Fruit fly (Drosophila melanogaster) whole organism, wandering third instar larva: Measurements from ENCODE around the gene Hira.

Source experiments
- CG9705 ChIP-seq: fragments of 200-800 bp; sonication (Bioruptor generic); optimal IDR thresholded peaks from 2 replicates; lab custom pipeline; 2018; ENCODE audit warnings: missing biosample characterization, mild to moderate bottlenecking, missing genetic modification characterization
- GATAd ChIP-seq: sonication (Bioruptor generic); optimal IDR thresholded peaks from 2 replicates; lab custom pipeline; 2016; ENCODE audit warnings: missing biosample characterization, missing genetic modification characterization
- Hr78 ChIP-seq: fragments of >200 bp; optimal IDR thresholded peaks from 2 replicates; lab custom pipeline; 2017; ENCODE audit warnings: missing biosample characterization, missing genetic modification characterization
- h ChIP-seq: fragments of 200-800 bp; sonication (Bioruptor generic); optimal IDR thresholded peaks from 3 replicates; lab custom pipeline; 2016; ENCODE audit warnings: missing biosample characterization, mild to moderate bottlenecking, missing genetic modification characterization
- pan ChIP-seq: fragments of >200 bp; optimal IDR thresholded peaks from 2 replicates; lab custom pipeline; 2017

- no peak for TF ChIP-seq GATAd
- TF ChIP-seq pan (lab: Kevin White, UChicago), result no peak
- no peak for TF ChIP-seq h (GFP tag; lab: Kevin White, UChicago)
- TF ChIP-seq CG9705, result no peak
- TF ChIP-seq Hr78 (GFP tag; lab: Kevin White, UChicago), result no peak
Measured at dm6 chrX:7735262-7735661, 13.3 kb downstream of the Hira start.
